Fruit fly (Drosophila melanogaster) whole organism, adult: ENCODE data around the gene Plc21C.

Source experiments
- CG11617 ChIP-seq: fragments of 200-800 bp; sonication (Bioruptor generic); optimal IDR thresholded peaks from 2 replicates; lab custom pipeline; 2017; ENCODE audit warnings: mild to moderate bottlenecking, missing biosample characterization, missing genetic modification reagents, missing genetic modification characterization
- CG33017 ChIP-seq: fragments of 200-800 bp; sonication (Bioruptor generic); optimal IDR thresholded peaks from 2 replicates; lab custom pipeline; 2018; ENCODE audit warnings: missing biosample characterization, mild to moderate bottlenecking, missing genetic modification characterization, moderate library complexity
- CG5204 ChIP-seq: fragments of 200-800 bp; sonication (Bioruptor generic); optimal IDR thresholded peaks from 2 replicates; lab custom pipeline; 2016; ENCODE audit warnings: missing biosample characterization, missing genetic modification characterization
- CG7045 ChIP-seq: fragments of 200-800 bp; sonication (Bioruptor generic); optimal IDR thresholded peaks from 2 replicates; lab custom pipeline; 2017; ENCODE audit warnings: missing biosample characterization, mild to moderate bottlenecking, missing genetic modification characterization
- kay ChIP-seq: fragments of 200-800 bp; sonication (Bioruptor generic); peaks from one replicate; lab custom pipeline; 2016; ENCODE audit warnings: missing biosample characterization, missing genetic modification characterization, borderline replicate concordance

- no peak for TF ChIP-seq CG11617 (GFP tag; lab: Kevin White, UChicago)
- TF ChIP-seq CG7045 (GFP tag; lab: Kevin White, UChicago), result no peak
- no peak for TF ChIP-seq CG5204 (GFP tag; lab: Kevin White, UChicago)
- no peak for TF ChIP-seq kay
- TF ChIP-seq CG33017 (tag; lab: Kevin White, UChicago), result no peak
Measured at dm6 chr2L:321148-321547, 15.4 kb downstream of the Plc21C start, which contains the start of gene CG11911.
